Fruit fly (Drosophila melanogaster) whole organism, adult: ENCODE measurements around the gene Madm.
A peak's percentile ranks its signal among the peaks of the same experiment; 100 is the strongest.

ENCODE experiments used
- CG11617 ChIP-seq: fragments of 200-800 bp; sonication (Bioruptor generic); optimal IDR thresholded peaks from 2 replicates; lab custom pipeline; 2017; ENCODE audit warnings: mild to moderate bottlenecking, missing biosample characterization, missing genetic modification reagents, missing genetic modification characterization
- CG12768 ChIP-seq: fragments of 200-800 bp; sonication (Bioruptor generic); optimal IDR thresholded peaks from 2 replicates; lab custom pipeline; 2017; ENCODE audit warnings: missing biosample characterization, missing genetic modification characterization, mild to moderate bottlenecking, moderate library complexity, missing genetic modification reagents
- CG14711 ChIP-seq: fragments of 200-800 bp; sonication (Bioruptor generic); optimal IDR thresholded peaks from 2 replicates; lab custom pipeline; 2018; ENCODE audit warnings: missing biosample characterization, mild to moderate bottlenecking, missing genetic modification characterization, moderate library complexity
- CG1620 ChIP-seq: fragments of 200-800 bp; sonication (Bioruptor generic); optimal IDR thresholded peaks from 2 replicates; lab custom pipeline; 2016; ENCODE audit warnings: missing biosample characterization, missing genetic modification characterization
- CG33017 ChIP-seq: fragments of 200-800 bp; sonication (Bioruptor generic); optimal IDR thresholded peaks from 2 replicates; lab custom pipeline; 2018; ENCODE audit warnings: missing biosample characterization, mild to moderate bottlenecking, missing genetic modification characterization, moderate library complexity
- CG5204 ChIP-seq: fragments of 200-800 bp; sonication (Bioruptor generic); optimal IDR thresholded peaks from 2 replicates; lab custom pipeline; 2016; ENCODE audit warnings: missing biosample characterization, missing genetic modification characterization
- CG7045 ChIP-seq: fragments of 200-800 bp; sonication (Bioruptor generic); optimal IDR thresholded peaks from 2 replicates; lab custom pipeline; 2017; ENCODE audit warnings: missing biosample characterization, mild to moderate bottlenecking, missing genetic modification characterization
- CG7101 ChIP-seq: fragments of 200-800 bp; sonication (Bioruptor generic); optimal IDR thresholded peaks from 2 replicates; lab custom pipeline; 2018; ENCODE audit warnings: missing biosample characterization, mild to moderate bottlenecking, missing genetic modification characterization, moderate library complexity
- Clk ChIP-seq: fragments of 200-800 bp; sonication (Bioruptor generic); optimal IDR thresholded peaks from 2 replicates; lab custom pipeline; 2017; ENCODE audit warnings: missing biosample characterization, missing genetic modification characterization
- Crg-1 ChIP-seq: fragments of 200-800 bp; sonication (Bioruptor generic); optimal IDR thresholded peaks from 2 replicates; lab custom pipeline; 2016; ENCODE audit warnings: missing biosample characterization, missing genetic modification characterization
- Hr96 ChIP-seq: fragments of 200-800 bp; sonication (Bioruptor generic); optimal IDR thresholded peaks from 2 replicates; lab custom pipeline; 2016; ENCODE audit warnings: missing biosample characterization, missing genetic modification characterization
- Mnt ChIP-seq: fragments of 200-800 bp; sonication (Bioruptor generic); optimal IDR thresholded peaks from 2 replicates; lab custom pipeline; 2016; ENCODE audit warnings: missing biosample characterization, mild to moderate bottlenecking, missing genetic modification characterization
- bab1 ChIP-seq: fragments of 200-800 bp; sonication (Bioruptor generic); optimal IDR thresholded peaks from 3 replicates; lab custom pipeline; 2019; ENCODE audit warnings: missing biosample characterization, mild to moderate bottlenecking, missing genetic modification characterization, moderate library complexity
- cic ChIP-seq: fragments of 200-800 bp; sonication (Bioruptor generic); optimal IDR thresholded peaks from 2 replicates; lab custom pipeline; 2017; ENCODE audit warnings: missing biosample characterization, mild to moderate bottlenecking, missing genetic modification characterization, moderate library complexity
- cnc ChIP-seq, 2 experiments: fragments of >200 bp; optimal IDR thresholded peaks; 2 replicates each; lab custom pipeline; 2017
- kay ChIP-seq: fragments of 200-800 bp; sonication (Bioruptor generic); peaks from one replicate; lab custom pipeline; 2016; ENCODE audit warnings: missing biosample characterization, missing genetic modification characterization, borderline replicate concordance
- ovo ChIP-seq: fragments of 200-800 bp; sonication (Bioruptor generic); optimal IDR thresholded peaks from 2 replicates; lab custom pipeline; 2016; ENCODE audit warnings: missing biosample characterization, missing genetic modification characterization
- pad ChIP-seq: fragments of 200-800 bp; sonication (Bioruptor generic); optimal IDR thresholded peaks from 3 replicates; lab custom pipeline; 2017; ENCODE audit warnings: missing biosample characterization, missing genetic modification characterization, mild to moderate bottlenecking, moderate library complexity, missing genetic modification reagents
- tj ChIP-seq: fragments of 200-800 bp; sonication (Bioruptor generic); optimal IDR thresholded peaks from 3 replicates; lab custom pipeline; 2017; ENCODE audit warnings: missing biosample characterization, mild to moderate bottlenecking, missing genetic modification characterization, moderate library complexity
- toe ChIP-seq: fragments of 200-800 bp; sonication (Bioruptor generic); optimal IDR thresholded peaks from 2 replicates; lab custom pipeline; 2016; ENCODE audit warnings: missing biosample characterization, missing genetic modification characterization

Gene Madm

dm6 chr3R:5789025-5789953 lies 47.0 kb downstream of the Madm start, which contains the start of the genes Hat1 and Rpn5:
Hat1 (minus strand) TSS chr3R:5789384.
Rpn5 (plus strand) TSS chr3R:5789493.
- TF ChIP-seq CG7101, result peak; percentile 81
- peak; percentile 59 for TF ChIP-seq Clk (GFP tag; lab: Kevin White, UChicago)
- TF ChIP-seq toe (GFP tag; lab: Kevin White, UChicago), result peak; percentile 94
- TF ChIP-seq cic, result peak; percentile 48
- TF ChIP-seq cnc (optimal IDR thresholded peaks at IDR 0.05; lab: Kevin White, UChicago), result peak; percentile 98 to 99
- TF ChIP-seq kay (GFP tag; lab: Kevin White, UChicago), result no peak
- peak; percentile 92 for TF ChIP-seq Hr96
- peak; percentile 80 for TF ChIP-seq pad
- TF ChIP-seq CG14711 (tag; lab: Kevin White, UChicago), result peak; percentile 89
- peak; percentile 94 for TF ChIP-seq Crg-1 (GFP tag; lab: Kevin White, UChicago)
- peak; percentile 70 for TF ChIP-seq tj (GFP tag; lab: Kevin White, UChicago)
- TF ChIP-seq ovo (GFP tag; lab: Kevin White, UChicago), result peak; percentile 67
- peak; percentile 94 for TF ChIP-seq CG1620
- peak; percentile 81 for TF ChIP-seq CG7045 (GFP tag; lab: Kevin White, UChicago)
- peak; percentile 79 for TF ChIP-seq CG12768 (GFP tag; lab: Kevin White, UChicago)
- peak; percentile 83 for TF ChIP-seq bab1
- peak; percentile 88 for TF ChIP-seq CG5204
- peak; percentile 89 for TF ChIP-seq CG11617 (GFP tag; lab: Kevin White, UChicago)
- peak; percentile 51 for TF ChIP-seq CG33017 (tag; lab: Kevin White, UChicago)
- TF ChIP-seq Mnt, result peak; percentile 84

dm6 chr3R:5791497-5791896 lies 49.2 kb downstream of the Madm start, which contains the start of gene Hpf1:
Hpf1 (plus strand) TSS chr3R:5791879.
- TF ChIP-seq tj (GFP tag; lab: Kevin White, UChicago) (peak; percentile 88), kay (GFP tag; lab: Kevin White, UChicago) (no peak), CG7101 (peak; percentile 99), cic (peak; percentile 89), ovo (GFP tag; lab: Kevin White, UChicago) (peak; percentile 96), CG12768 (GFP tag; lab: Kevin White, UChicago) (peak; percentile 99), Hr96 (peak; percentile 99), pad (peak; percentile 93), bab1 (peak; percentile 99), CG5204 (peak; percentile 99), CG14711 (tag; lab: Kevin White, UChicago) (peak; percentile 98), CG7045 (GFP tag; lab: Kevin White, UChicago) (peak; percentile 99), Mnt (peak; percentile 96), Crg-1 (GFP tag; lab: Kevin White, UChicago) (peak; percentile 99), CG11617 (GFP tag; lab: Kevin White, UChicago) (peak; percentile 98), toe (GFP tag; lab: Kevin White, UChicago) (peak; percentile 99), cnc (optimal IDR thresholded peaks at IDR 0.05; lab: Kevin White, UChicago) (peak; percentile 96 to 98), Clk (GFP tag; lab: Kevin White, UChicago) (peak; percentile 96), CG1620 (peak; percentile 99), CG33017 (tag; lab: Kevin White, UChicago) (peak; percentile 99)

- TF ChIP-seq Clk (GFP tag; lab: Kevin White, UChicago) (no peak), CG5204 (no peak), ovo (GFP tag; lab: Kevin White, UChicago) (no peak), CG33017 (tag; lab: Kevin White, UChicago) (no peak), Hr96 (no peak)
Observed at dm6 chr3R:5794267-5795089, 52.2 kb downstream of the Madm start, which contains the start of the genes PSMG1 and CG10979. PSMG1 (minus strand) TSS chr3R:5794317. CG10979 (plus strand) TSS chr3R:5794705.
